Worm (Caenorhabditis elegans): ENCODE data around the gene T10G3.4.

DNA sequence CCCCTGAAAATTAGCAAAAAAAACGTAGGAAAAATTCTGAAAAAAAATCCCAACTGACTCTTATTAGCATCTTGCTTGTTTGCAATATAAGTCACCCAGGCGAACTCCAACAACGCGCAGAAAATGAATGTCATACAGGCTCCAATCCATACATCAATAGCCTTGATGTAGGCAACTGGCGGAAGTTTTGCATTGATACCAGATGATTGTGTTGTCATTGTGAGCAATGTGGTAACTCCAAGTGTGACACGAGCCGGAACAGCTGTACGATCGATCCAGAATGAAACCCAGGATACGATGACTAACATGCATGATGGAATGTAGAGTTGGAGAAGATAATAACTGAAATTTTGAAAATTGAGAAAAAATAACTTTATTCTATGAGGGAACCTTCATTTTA lies 15.0 kb upstream of the T10G3.4 start:
- TF ChIP-seq ama-1 (optimal IDR thresholded peaks at IDR 0.05) = no peak
- TF ChIP-seq ama-1 (GFP tag; optimal IDR thresholded peaks at IDR 0.05) = no peak
- no peak for TF ChIP-seq F33H1.4 (GFP tag; IDR thresholded peaks at IDR 0.05)
- no peak for TF ChIP-seq snpc-4 (GFP tag; optimal IDR thresholded peaks at IDR 0.05)
- TF ChIP-seq snpc-4 (tag; optimal IDR thresholded peaks at IDR 0.05) = no peak
- TF ChIP-seq him-1 (tag; optimal IDR thresholded peaks at IDR 0.05) = no peak
- TF ChIP-seq unc-62 (GFP tag; optimal IDR thresholded peaks at IDR 0.05) = no peak
- no peak for TF ChIP-seq lsl-1 (GFP tag; optimal IDR thresholded peaks at IDR 0.05)
- TF ChIP-seq B0336.3 (GFP tag; IDR thresholded peaks at IDR 0.05) = no peak
- no peak for TF ChIP-seq nfya-1 (tag; optimal IDR thresholded peaks at IDR 0.05; ENCODE audit: borderline replicate concordance, insufficient read depth)
- no peak for TF ChIP-seq F55B11.4 (tag; optimal IDR thresholded peaks at IDR 0.05; ENCODE audit: borderline replicate concordance, insufficient read depth)

Data from whole organism, young adult.